Worm (Caenorhabditis elegans): Measurements from ENCODE around the gene C50H2.7.

C50H2.7 gene

ce11 chrV:9958654-9959053, 36.1 kb downstream of the C50H2.7 start:
- no peak for TF ChIP-seq unc-39 (tag; optimal IDR thresholded peaks at IDR 0.05)
- peak; percentile 37 for TF ChIP-seq nhr-11 (tag; optimal IDR thresholded peaks at IDR 0.05)
- TF ChIP-seq R02D3.7 (tag; optimal IDR thresholded peaks at IDR 0.05), result no peak
- peak; percentile 22 for TF ChIP-seq egl-5 (tag; optimal IDR thresholded peaks at IDR 0.05)
- no peak for TF ChIP-seq ceh-16 (tag; optimal IDR thresholded peaks at IDR 0.05)
- TF ChIP-seq skn-1 (tag; optimal IDR thresholded peaks at IDR 0.05), result no peak

DNA sequence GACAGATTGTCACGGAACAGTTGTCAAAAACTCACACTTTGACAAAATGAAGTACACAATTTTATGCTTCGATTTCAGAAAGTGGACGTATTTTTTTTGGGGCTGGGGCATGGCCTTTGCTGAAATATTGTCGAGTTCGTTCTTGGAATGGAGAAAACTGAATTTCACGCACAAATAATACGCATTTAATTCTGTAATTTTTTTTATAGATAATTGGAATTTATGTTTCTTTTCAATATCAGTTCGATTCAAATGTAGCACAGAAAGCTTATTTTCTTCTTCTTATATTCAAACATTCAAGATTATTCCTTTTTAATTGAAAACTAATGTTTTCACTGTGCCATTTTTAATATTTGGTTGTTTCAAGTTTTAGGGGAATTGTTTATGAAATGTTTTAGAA, 37.8 kb downstream of the C50H2.7 start, which contains the start of gene T07C12.10:
Gene T07C12.10, minus strand, starts transcription at position 101 of the 400 bp plus-strand sequence.
- TF ChIP-seq elt-3 (tag; optimal IDR thresholded peaks at IDR 0.05) (no peak), ceh-82 (tag; optimal IDR thresholded peaks at IDR 0.05) (no peak), nhr-28 (tag; optimal IDR thresholded peaks at IDR 0.05) (no peak), nhr-43 (tag; optimal IDR thresholded peaks at IDR 0.05; ENCODE audit: poor library complexity, severe bottlenecking) (no peak), pha-4 (tag; optimal IDR thresholded peaks at IDR 0.05) (no peak), nhr-25 (tag; optimal IDR thresholded peaks at IDR 0.05) (no peak), nhr-77 (tag; optimal IDR thresholded peaks at IDR 0.05) (no peak), jun-1 (tag; optimal IDR thresholded peaks at IDR 0.05) (no peak), R02D3.7 (tag; optimal IDR thresholded peaks at IDR 0.05) (no peak), fkh-2 (tag; optimal IDR thresholded peaks at IDR 0.05) (no peak), zag-1 (tag; optimal IDR thresholded peaks at IDR 0.05) (no peak)

DNA sequence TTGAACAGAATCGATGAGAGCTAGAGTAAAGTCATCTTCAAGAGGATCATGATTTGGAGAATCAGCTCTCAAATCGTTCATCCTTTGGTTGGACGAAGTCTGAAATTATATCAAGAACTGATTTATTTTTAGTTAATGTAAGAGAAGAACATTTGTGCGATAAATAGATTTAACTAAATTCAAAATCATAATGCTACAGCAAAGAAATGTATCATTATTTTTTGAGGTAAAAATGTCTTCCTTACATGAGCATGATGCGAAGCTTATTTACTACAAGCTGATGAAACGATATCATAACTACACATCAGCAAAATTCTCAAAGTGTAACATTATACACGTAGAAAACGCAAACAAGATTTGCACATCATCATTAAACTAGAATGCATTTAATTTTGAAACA, 39.8 kb downstream of the C50H2.7 start, which contains the start of gene madf-4:
Gene madf-4, minus strand, starts transcription at position 101 of the 400 bp plus-strand sequence.
- no peak for TF ChIP-seq elt-1 (tag; optimal IDR thresholded peaks at IDR 0.05)
- no peak for TF ChIP-seq nhr-25 (tag; optimal IDR thresholded peaks at IDR 0.05)

ce11 chrV:9962916-9963315, 40.3 kb downstream of the C50H2.7 start:
- peak; percentile 69 for TF ChIP-seq nhr-25 (tag; optimal IDR thresholded peaks at IDR 0.05)
- TF ChIP-seq nhr-76 (tag; optimal IDR thresholded peaks at IDR 0.05), result no peak
- TF ChIP-seq nhr-11 (tag; optimal IDR thresholded peaks at IDR 0.05), result no peak

ce11 chrV:9964152-9964785, 41.7 kb downstream of the C50H2.7 start:
- TF ChIP-seq nfya-1 (tag; optimal IDR thresholded peaks at IDR 0.05; ENCODE audit: insufficient read depth) (peak; percentile 5), nhr-25 (tag; optimal IDR thresholded peaks at IDR 0.05) (no peak), ceh-9 (tag; optimal IDR thresholded peaks at IDR 0.05) (no peak), lin-39 (tag; optimal IDR thresholded peaks at IDR 0.05) (peak; percentile 61)

DNA sequence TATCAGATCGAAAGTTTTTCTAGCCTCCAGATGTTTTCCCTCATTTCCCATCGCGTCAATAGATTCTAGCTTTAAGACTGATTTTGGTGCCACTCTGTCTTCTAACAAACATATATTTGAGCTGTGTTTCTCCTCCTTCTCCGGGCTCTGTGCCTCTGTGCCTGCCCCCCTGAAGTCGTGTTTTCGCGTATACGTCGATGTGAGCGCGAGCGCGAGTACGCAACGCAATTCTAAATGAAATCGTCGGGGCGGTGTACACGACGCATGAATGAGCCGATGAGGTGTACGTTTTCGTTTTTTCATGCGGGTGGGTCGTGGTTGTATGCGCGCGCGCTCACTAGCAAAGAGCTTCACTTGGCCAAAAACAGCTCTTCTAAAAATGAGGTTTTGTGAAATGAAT, 43.3 kb downstream of the C50H2.7 start:
- TF ChIP-seq nfya-1 (tag; optimal IDR thresholded peaks at IDR 0.05; ENCODE audit: insufficient read depth), result no peak
- TF ChIP-seq nhr-28 (tag; optimal IDR thresholded peaks at IDR 0.05), result no peak
- TF ChIP-seq elt-2 (tag; optimal IDR thresholded peaks at IDR 0.05), result no peak
- no peak for TF ChIP-seq pha-4 (tag; optimal IDR thresholded peaks at IDR 0.05)
- TF ChIP-seq nhr-76 (tag; optimal IDR thresholded peaks at IDR 0.05), result no peak
- no peak for TF ChIP-seq ZK546.5 (tag; optimal IDR thresholded peaks at IDR 0.05)
- no peak for TF ChIP-seq lsy-12 (tag; optimal IDR thresholded peaks at IDR 0.05)
- TF ChIP-seq R02D3.7 (tag; optimal IDR thresholded peaks at IDR 0.05), result no peak
- TF ChIP-seq ceh-9 (tag; optimal IDR thresholded peaks at IDR 0.05), result no peak
- no peak for TF ChIP-seq aly-2 (tag; optimal IDR thresholded peaks at IDR 0.05)
- no peak for TF ChIP-seq mdl-1 (tag; optimal IDR thresholded peaks at IDR 0.05)
- no peak for TF ChIP-seq elt-1 (tag; optimal IDR thresholded peaks at IDR 0.05)
- no peak for TF ChIP-seq fkh-2 (tag; optimal IDR thresholded peaks at IDR 0.05)
- TF ChIP-seq nhr-77 (tag; optimal IDR thresholded peaks at IDR 0.05), result no peak
- no peak for TF ChIP-seq nhr-237 (tag; optimal IDR thresholded peaks at IDR 0.05)
- no peak for TF ChIP-seq nhr-11 (tag; optimal IDR thresholded peaks at IDR 0.05)
- no peak for TF ChIP-seq jun-1 (tag; optimal IDR thresholded peaks at IDR 0.05)
- no peak for TF ChIP-seq elt-3 (tag; optimal IDR thresholded peaks at IDR 0.05)
- TF ChIP-seq egl-27 (tag; optimal IDR thresholded peaks at IDR 0.05), result no peak

- TF ChIP-seq nhr-43 (tag; optimal IDR thresholded peaks at IDR 0.05; ENCODE audit: poor library complexity, severe bottlenecking) (peak; percentile 62), egl-5 (tag; optimal IDR thresholded peaks at IDR 0.05) (peak; percentile 59), tbx-2 (tag; optimal IDR thresholded peaks at IDR 0.05) (peak; percentile 67), nhr-28 (tag; optimal IDR thresholded peaks at IDR 0.05) (no peak), nhr-77 (tag; optimal IDR thresholded peaks at IDR 0.05) (peak; percentile 38), ceh-9 (tag; optimal IDR thresholded peaks at IDR 0.05) (no peak), sea-2 (GFP tag; optimal IDR thresholded peaks at IDR 0.05) (no peak), ceh-16 (tag; optimal IDR thresholded peaks at IDR 0.05) (peak; percentile 9), fkh-10 (GFP tag; optimal IDR thresholded peaks at IDR 0.05) (no peak), daf-12 (tag; optimal IDR thresholded peaks at IDR 0.05) (no peak), elt-2 (tag; optimal IDR thresholded peaks at IDR 0.05) (peak; percentile 52), nhr-23 (tag; optimal IDR thresholded peaks at IDR 0.05) (no peak), nhr-12 (tag; optimal IDR thresholded peaks at IDR 0.05) (no peak), lin-15B (tag; optimal IDR thresholded peaks at IDR 0.05) (peak; percentile 21), hmg-11 (tag; optimal IDR thresholded peaks at IDR 0.05) (peak; percentile 79), ztf-4 (tag; optimal IDR thresholded peaks at IDR 0.05) (peak; percentile 76), elt-1 (tag; optimal IDR thresholded peaks at IDR 0.05) (no peak), unc-39 (tag; optimal IDR thresholded peaks at IDR 0.05) (no peak), nhr-237 (tag; optimal IDR thresholded peaks at IDR 0.05) (no peak), nhr-76 (tag; optimal IDR thresholded peaks at IDR 0.05) (no peak), lin-39 (tag; optimal IDR thresholded peaks at IDR 0.05) (peak; percentile 90)
Observed at ce11 chrV:9970119-9970518, 47.5 kb downstream of the C50H2.7 start.
